Worm (Caenorhabditis elegans): ENCODE measurements around the gene Y51H4A.937.

The Y51H4A.937 gene

ce11 chrIV:16482790-16483189 lies 45.7 kb upstream of the Y51H4A.937 start (continued):
- TF ChIP-seq rec-8 (tag; optimal IDR thresholded peaks at IDR 0.05) (no peak), egl-44 (GFP tag; IDR thresholded peaks at IDR 0.05) (0 out of 2 replicates have a peak, but pooled peaks have one; percentile 34), him-1 (tag; optimal IDR thresholded peaks at IDR 0.05) (no peak), sea-2 (GFP tag; IDR thresholded peaks at IDR 0.05) (no peak), mxl-1 (tag; optimal IDR thresholded peaks at IDR 0.05) (no peak), ama-1 (optimal IDR thresholded peaks at IDR 0.05) (no peak), ama-1 (GFP tag; optimal IDR thresholded peaks at IDR 0.05) (peak in 1 of 2 experiments; percentile 43), F55B11.4 (tag; optimal IDR thresholded peaks at IDR 0.05; ENCODE audit: borderline replicate concordance, insufficient read depth) (no peak), F52B5.7 (tag; optimal IDR thresholded peaks at IDR 0.05) (no peak), Y95B8A.8 (GFP tag; IDR thresholded peaks at IDR 0.05) (no peak), zim-3 (tag; optimal IDR thresholded peaks at IDR 0.05) (no peak), cebp-2 (GFP tag; IDR thresholded peaks at IDR 0.05) (no peak), hlh-26 (GFP tag; conservative IDR thresholded peaks at IDR 0.05) (no peak), attf-6 (GFP tag; IDR thresholded peaks at IDR 0.05) (peak; percentile 68), unc-62 (GFP tag; optimal IDR thresholded peaks at IDR 0.05) (no peak), snpc-1.3 (tag; optimal IDR thresholded peaks at IDR 0.05; ENCODE audit: insufficient read depth) (no peak), ztf-25 (GFP tag; IDR thresholded peaks at IDR 0.05) (no peak), hrde-1 (tag; optimal IDR thresholded peaks at IDR 0.05; ENCODE audit: borderline replicate concordance) (no peak), ceh-91 (GFP tag; IDR thresholded peaks at IDR 0.05) (no peak), dpl-1 (GFP tag; optimal IDR thresholded peaks at IDR 0.05) (no peak), Y67H2A.10 (GFP tag; conservative IDR thresholded peaks at IDR 0.05) (no peak), nfya-1 (tag; optimal IDR thresholded peaks at IDR 0.05; ENCODE audit: borderline replicate concordance, insufficient read depth) (no peak), pha-4 (tag; optimal IDR thresholded peaks at IDR 0.05) (no peak), nfya-2 (GFP tag; IDR thresholded peaks at IDR 0.05) (no peak), hlh-12 (tag; optimal IDR thresholded peaks at IDR 0.05) (no peak), snpc-4 (GFP tag; optimal IDR thresholded peaks at IDR 0.05) (peak; percentile 17), snpc-4 (tag; optimal IDR thresholded peaks at IDR 0.05) (no peak), lin-54 (GFP tag; optimal IDR thresholded peaks at IDR 0.05) (peak; percentile 3), nhr-80 (tag; optimal IDR thresholded peaks at IDR 0.05) (peak; percentile 13), K11D2.4 (GFP tag; IDR thresholded peaks at IDR 0.05) (0 out of 2 replicates have a peak, but pooled peaks have one; percentile 10), B0336.3 (GFP tag; IDR thresholded peaks at IDR 0.05) (peak; percentile 57; the same call in 1 of the 2 replicates), ztf-28 (GFP tag; IDR thresholded peaks at IDR 0.05) (no peak), ekl-4 (GFP tag; IDR thresholded peaks at IDR 0.05) (peak; percentile 4; the same call in 1 of the 2 replicates), D2030.7 (GFP tag; IDR thresholded peaks at IDR 0.05) (no peak), ztf-3 (GFP tag; optimal IDR thresholded peaks at IDR 0.05) (no peak), F39B2.1 (GFP tag; IDR thresholded peaks at IDR 0.05) (no peak), lsy-27 (tag; optimal IDR thresholded peaks at IDR 0.05; ENCODE audit: borderline replicate concordance, insufficient read depth) (no peak), aptf-3 (GFP tag; IDR thresholded peaks at IDR 0.05) (no peak), pbrm-1 (GFP tag; IDR thresholded peaks at IDR 0.05) (peak; percentile 21)

Measured in whole organism, young adult.